Worm (Caenorhabditis elegans) whole organism, late embryonic: ENCODE data around the gene C09B9.1.
"Not testable (repeated sequence)": the region's sequence is repeated elsewhere in the genome, so short reads cannot be mapped to it uniquely, and the experiment has no call there.

ENCODE experiments used
- C38D4.7 ChIP-seq: fragments of 200-800 bp; sonication (Bioruptor generic); optimal IDR thresholded peaks from 2 replicates; lab custom pipeline; 2018; ENCODE audit warnings: mild to moderate bottlenecking, missing genetic modification characterization, moderate library complexity, missing compliant biosample characterization
- K02D7.2 ChIP-seq: sonication (generic microtip); optimal IDR thresholded peaks from 2 replicates; lab custom pipeline; 2017; ENCODE audit warnings: mild to moderate bottlenecking, missing genetic modification characterization, missing compliant biosample characterization
- K09A11.1 ChIP-seq: sonication (generic microtip); optimal IDR thresholded peaks from 2 replicates; lab custom pipeline; 2017; ENCODE audit warnings: antibody characterized with exemption, mild to moderate bottlenecking, missing genetic modification characterization, missing compliant biosample characterization; ENCODE audit not compliant: insufficient read depth
- T23F11.4 ChIP-seq: fragments of 200-800 bp; sonication (Bioruptor generic); optimal IDR thresholded peaks from 2 replicates; lab custom pipeline; 2018; ENCODE audit warnings: mild to moderate bottlenecking, missing genetic modification characterization, missing compliant biosample characterization
- Y22D7AL.16 ChIP-seq: sonication (generic microtip); optimal IDR thresholded peaks from 2 replicates; lab custom pipeline; 2016; ENCODE audit warnings: missing genetic modification characterization, missing compliant biosample characterization
- ahr-1 ChIP-seq: sonication (generic microtip); optimal IDR thresholded peaks from 2 replicates; lab custom pipeline; 2016; ENCODE audit warnings: missing genetic modification characterization, missing compliant biosample characterization
- ceh-18 ChIP-seq: sonication (generic microtip); optimal IDR thresholded peaks from 2 replicates; lab custom pipeline; 2016; ENCODE audit warnings: missing genetic modification characterization, missing compliant biosample characterization
- ceh-2 ChIP-seq: sonication (generic microtip); optimal IDR thresholded peaks from 2 replicates; lab custom pipeline; 2016; ENCODE audit warnings: missing genotype, missing genetic modification characterization, missing compliant biosample characterization
- ceh-22 ChIP-seq: sonication (generic microtip); optimal IDR thresholded peaks from 2 replicates; lab custom pipeline; 2017; ENCODE audit warnings: missing biosample characterization, missing genetic modification characterization
- ceh-30 ChIP-seq: fragments of 150-350 bp; optimal IDR thresholded peaks from 2 replicates; lab custom pipeline; 2014; ENCODE audit warnings: missing biosample characterization, missing genetic modification characterization
- ceh-45 ChIP-seq: fragments of 200-800 bp; sonication (Bioruptor generic); IDR thresholded peaks from 2 replicates; pipeline ENCODE4 v1.3.6; 2022; ENCODE audit warnings: missing genetic modification reagents, missing genetic modification characterization, missing compliant biosample characterization
- ceh-48 ChIP-seq: sonication (generic microtip); optimal IDR thresholded peaks from 2 replicates; lab custom pipeline; 2016; ENCODE audit warnings: missing genetic modification characterization, inconsistent platforms, missing compliant biosample characterization
- ceh-6 ChIP-seq: fragments of 200-800 bp; sonication (Bioruptor generic); optimal IDR thresholded peaks from 2 replicates; lab custom pipeline; 2018; ENCODE audit warnings: mild to moderate bottlenecking, missing genetic modification characterization, missing compliant biosample characterization
- ceh-9 ChIP-seq: sonication (generic microtip); optimal IDR thresholded peaks from 2 replicates; lab custom pipeline; 2016; ENCODE audit warnings: mild to moderate bottlenecking, missing genetic modification characterization, inconsistent platforms, missing compliant biosample characterization
- dmd-4 ChIP-seq: sonication (generic microtip); optimal IDR thresholded peaks from 2 replicates; lab custom pipeline; 2016; ENCODE audit warnings: borderline replicate concordance, missing genetic modification characterization, missing compliant biosample characterization
- elt-2 ChIP-seq: sonication (generic microtip); optimal IDR thresholded peaks from 2 replicates; lab custom pipeline; 2016; ENCODE audit warnings: missing genetic modification reagents, missing genetic modification characterization, missing compliant biosample characterization
- elt-4 ChIP-seq: sonication (generic microtip); optimal IDR thresholded peaks from 2 replicates; lab custom pipeline; 2016; ENCODE audit warnings: missing genetic modification characterization, missing compliant biosample characterization
- fkh-10 ChIP-seq: fragments of 150-350 bp; optimal IDR thresholded peaks from 2 replicates; lab custom pipeline; 2014; ENCODE audit warnings: missing biosample characterization, missing genetic modification reagents, missing genetic modification characterization
- hlh-6 ChIP-seq: sonication (generic microtip); optimal IDR thresholded peaks from 2 replicates; lab custom pipeline; 2016; ENCODE audit warnings: missing genotype, missing genetic modification characterization, missing compliant biosample characterization
- hlh-8 ChIP-seq: sonication (generic microtip); optimal IDR thresholded peaks from 2 replicates; lab custom pipeline; 2016; ENCODE audit warnings: missing genotype, missing genetic modification characterization, missing compliant biosample characterization
- lim-6 ChIP-seq: sonication (generic microtip); optimal IDR thresholded peaks from 2 replicates; lab custom pipeline; 2016; ENCODE audit warnings: missing genetic modification characterization, missing compliant biosample characterization
- lin-11 ChIP-seq: fragments of 200-800 bp; sonication (Bioruptor generic); optimal IDR thresholded peaks from 2 replicates; lab custom pipeline; 2018; ENCODE audit warnings: mild to moderate bottlenecking, missing genetic modification characterization, missing compliant biosample characterization
- nfya-1 ChIP-seq: sonication (generic microtip); optimal IDR thresholded peaks from 2 replicates; lab custom pipeline; 2017; ENCODE audit warnings: missing genetic modification characterization, mild to moderate bottlenecking, missing compliant biosample characterization, antibody characterized with exemption, moderate library complexity
- nhr-11 ChIP-seq: fragments of 150-350 bp; optimal IDR thresholded peaks from 2 replicates; lab custom pipeline; 2014; ENCODE audit warnings: missing biosample characterization, missing genetic modification characterization
- npax-4 ChIP-seq: sonication (generic microtip); optimal IDR thresholded peaks from 2 replicates; lab custom pipeline; 2016; ENCODE audit warnings: missing genetic modification characterization, missing compliant biosample characterization
- odd-2 ChIP-seq: sonication (generic microtip); optimal IDR thresholded peaks from 2 replicates; lab custom pipeline; 2017; ENCODE audit warnings: antibody characterized with exemption, mild to moderate bottlenecking, missing genetic modification characterization, missing compliant biosample characterization
- pag-3 ChIP-seq: sonication (generic microtip); optimal IDR thresholded peaks from 2 replicates; lab custom pipeline; 2016; ENCODE audit warnings: missing compliant biosample characterization, missing genetic modification characterization, borderline replicate concordance
- pax-1 ChIP-seq: fragments of 150-350 bp; optimal IDR thresholded peaks from 2 replicates; lab custom pipeline; 2014; ENCODE audit warnings: missing biosample characterization, missing genetic modification characterization
- pha-2 ChIP-seq: sonication (generic microtip); optimal IDR thresholded peaks from 2 replicates; lab custom pipeline; 2017; ENCODE audit warnings: mild to moderate bottlenecking, missing genetic modification characterization, missing compliant biosample characterization
- pros-1 ChIP-seq: fragments of 150-350 bp; optimal IDR thresholded peaks from 2 replicates; lab custom pipeline; 2014; ENCODE audit warnings: missing biosample characterization, missing genetic modification reagents, missing genetic modification characterization
- rnt-1 ChIP-seq: sonication (generic microtip); optimal IDR thresholded peaks from 2 replicates; lab custom pipeline; 2016; ENCODE audit warnings: missing genetic modification characterization, missing compliant biosample characterization
- sdc-2 ChIP-seq: sonication (generic microtip); optimal IDR thresholded peaks from 2 replicates; lab custom pipeline; 2016; ENCODE audit warnings: missing genotype, missing genetic modification characterization, missing compliant biosample characterization
- sox-2 ChIP-seq: fragments of 200-800 bp; sonication (Bioruptor generic); IDR thresholded peaks from 2 replicates; pipeline ENCODE4 v1.3.6; 2022; ENCODE audit warnings: missing genetic modification reagents, missing genetic modification characterization, missing compliant biosample characterization
- sox-4 ChIP-seq: sonication (generic microtip); optimal IDR thresholded peaks from 2 replicates; lab custom pipeline; 2017; ENCODE audit warnings: mild to moderate bottlenecking, missing genetic modification characterization, inconsistent platforms, missing compliant biosample characterization
- tbx-2 ChIP-seq: sonication (generic microtip); optimal IDR thresholded peaks from 2 replicates; lab custom pipeline; 2016; ENCODE audit warnings: missing genetic modification characterization, missing compliant biosample characterization
- ttx-3 ChIP-seq: sonication (generic microtip); optimal IDR thresholded peaks from 2 replicates; lab custom pipeline; 2016; ENCODE audit warnings: missing genetic modification reagents, missing genetic modification characterization, missing compliant biosample characterization
- unc-42 ChIP-seq: sonication (generic microtip); optimal IDR thresholded peaks from 2 replicates; lab custom pipeline; 2016; ENCODE audit warnings: missing genotype, missing genetic modification characterization, missing compliant biosample characterization
- unc-55 ChIP-seq: sonication (generic microtip); optimal IDR thresholded peaks from 2 replicates; lab custom pipeline; 2017; ENCODE audit warnings: missing biosample characterization, missing genetic modification reagents, missing genetic modification characterization
- ztf-16 ChIP-seq: sonication (generic microtip); optimal IDR thresholded peaks from 2 replicates; lab custom pipeline; 2017; ENCODE audit warnings: missing genetic modification characterization, missing compliant biosample characterization

Gene C09B9.1

DNA sequence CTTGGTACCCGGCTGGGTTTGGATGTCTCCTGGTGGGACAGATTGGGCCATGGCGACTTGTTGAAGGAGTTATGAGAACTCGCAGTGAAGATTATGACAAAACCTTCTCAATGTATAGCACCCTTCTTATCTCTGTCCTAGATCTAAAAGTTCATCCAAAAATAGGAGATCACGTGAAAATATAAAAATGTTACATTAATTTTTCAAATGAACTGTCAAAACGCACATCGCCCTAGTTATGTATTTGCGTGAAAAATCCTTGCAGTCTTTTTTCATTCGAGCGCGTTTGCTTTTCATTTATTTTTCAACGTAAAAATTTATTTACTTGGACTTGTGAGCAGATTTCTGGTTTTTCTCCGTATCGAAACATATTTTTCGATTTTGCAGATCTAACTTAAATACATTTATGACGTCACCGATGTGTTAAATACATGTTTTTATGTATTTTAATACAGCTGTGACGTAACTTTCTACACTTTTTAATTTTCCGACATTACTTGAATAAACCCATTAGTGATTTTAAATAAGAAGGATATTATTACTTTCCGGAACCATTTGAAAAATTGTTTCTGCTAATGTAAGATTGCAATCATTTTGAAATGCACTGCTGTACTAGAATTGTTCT is 18.5 kb downstream of the C09B9.1 start, which contains the start of gene msp-55:
Gene msp-55 (minus strand): TSS at position 51 of the 625 bp plus-strand sequence.
- TF ChIP-seq ttx-3 (tag; lab: Kevin White, UChicago) (no peak), rnt-1 (tag; lab: Kevin White, UChicago) (no peak), hlh-8 (tag; lab: Kevin White, UChicago) (no peak), ceh-22 (no peak), lin-11 (tag; lab: Kevin White, UChicago) (no peak), Y22D7AL.16 (tag; lab: Kevin White, UChicago) (no peak), odd-2 (tag; lab: Kevin White, UChicago) (no peak), ceh-45 (GFP tag; lab: Robert Waterston, UW) (no peak), unc-42 (tag; lab: Kevin White, UChicago) (no peak), sox-2 (GFP tag; lab: Robert Waterston, UW) (no peak), pros-1 (tag; lab: Kevin White, UChicago) (no peak), lim-6 (tag; lab: Kevin White, UChicago) (no peak)
- TF ChIP-seq, all 69 proteins: peak for 0

ce11 chrIV:5060984-5061383 is 23.4 kb downstream of the C09B9.1 start, which contains the start of gene C09B9.7:
C09B9.7 (minus strand) TSS chrIV:5061084.
- TF ChIP-seq tbx-2 (tag; lab: Kevin White, UChicago) (no peak), ceh-18 (no peak), odd-2 (tag; lab: Kevin White, UChicago) (no peak), fkh-10 (GFP tag; lab: Kevin White, UChicago) (no peak), ztf-16 (tag; lab: Kevin White, UChicago) (no peak), K02D7.2 (tag; lab: Kevin White, UChicago) (no peak), pag-3 (tag; lab: Kevin White, UChicago) (no peak), npax-4 (no peak), dmd-4 (no peak), elt-4 (tag; lab: Kevin White, UChicago) (no peak), K09A11.1 (no peak), sox-4 (no peak), sdc-2 (tag; lab: Kevin White, UChicago) (no peak), ahr-1 (tag; lab: Kevin White, UChicago) (no peak), nhr-11 (no peak), ceh-6 (GFP tag; lab: Kevin White, UChicago) (no peak), ceh-30 (no peak), pax-1 (tag; lab: Kevin White, UChicago) (no peak), ceh-48 (tag; lab: Kevin White, UChicago) (no peak), ceh-2 (tag; lab: Kevin White, UChicago) (no peak)

DNA sequence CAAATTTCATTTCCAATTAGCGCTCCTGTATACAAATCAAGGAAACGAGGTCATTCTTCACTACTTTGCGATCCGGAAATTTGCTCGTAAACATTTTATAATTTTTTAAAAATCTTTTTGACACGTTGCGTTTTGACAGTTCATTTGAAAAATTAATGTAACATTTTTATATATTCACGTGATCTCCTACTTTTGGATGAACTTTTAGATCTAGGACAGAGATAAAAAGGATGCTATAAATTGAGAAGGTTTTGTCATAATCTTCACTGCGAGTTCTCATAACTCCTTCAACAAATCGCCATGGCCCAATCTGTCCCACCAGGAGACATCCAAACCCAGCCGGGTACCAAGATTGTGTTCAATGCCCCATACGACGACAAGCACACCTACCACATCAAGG is 24.7 kb downstream of the C09B9.1 start, which contains the start of gene msp-57:
Gene msp-57 (plus strand): TSS at position 301 of the 400 bp plus-strand sequence.
- not testable (repeated sequence) for TF ChIP-seq T23F11.4 (GFP tag; lab: Kevin White, UChicago); elt-2 (tag; lab: Kevin White, UChicago); ceh-9

- TF ChIP-seq ceh-45 (GFP tag; lab: Robert Waterston, UW), result no peak
- no peak for TF ChIP-seq nfya-1
- no peak for TF ChIP-seq unc-55 (GFP tag; lab: Kevin White, UChicago)
- TF ChIP-seq pax-1 (tag; lab: Kevin White, UChicago), result no peak
- no peak for TF ChIP-seq K09A11.1
- no peak for TF ChIP-seq C38D4.7 (GFP tag; lab: Kevin White, UChicago)
- TF ChIP-seq unc-42 (tag; lab: Kevin White, UChicago), result no peak
- TF ChIP-seq pha-2 (tag; lab: Kevin White, UChicago), result no peak
- TF ChIP-seq nhr-11, result no peak
- no peak for TF ChIP-seq hlh-6 (tag; lab: Kevin White, UChicago)
Observed at ce11 chrIV:5063297-5063696, 25.7 kb downstream of the C09B9.1 start.
